Worm (Caenorhabditis elegans): ENCODE measurements around the gene F56A8.3.

Gene F56A8.3

DNA sequence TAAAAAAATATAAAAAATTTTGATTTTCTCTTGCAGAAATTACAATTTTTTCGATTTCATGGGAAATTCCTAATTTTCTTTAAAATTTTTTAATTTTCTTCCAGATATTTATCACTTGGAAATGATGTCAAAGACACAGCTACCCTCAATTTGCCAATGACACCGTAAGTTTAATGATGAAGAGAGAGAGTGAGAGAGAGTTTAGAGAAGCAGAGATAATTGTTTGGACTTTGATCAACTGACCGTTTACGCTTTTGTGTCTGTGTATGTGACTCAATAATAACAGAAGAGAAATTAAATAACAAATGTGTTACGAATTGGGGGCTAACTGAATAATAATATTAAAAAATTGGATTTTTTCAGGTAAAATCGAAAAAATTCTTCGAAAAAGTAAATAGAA, 53.9 kb downstream of the F56A8.3 start:
- peak; percentile 12 to 40 (median 27) for TF ChIP-seq dpl-1 (GFP tag; optimal IDR thresholded peaks at IDR 0.05)
- no peak for TF ChIP-seq mef-2 (tag; optimal IDR thresholded peaks at IDR 0.05)
- TF ChIP-seq nhr-77 (tag; optimal IDR thresholded peaks at IDR 0.05) = no peak
- TF ChIP-seq nhr-19 (GFP tag; conservative IDR thresholded peaks at IDR 0.05) = 0 out of 2 replicates have a peak, but pooled peaks have one; percentile 2
- TF ChIP-seq ztf-4 (tag; optimal IDR thresholded peaks at IDR 0.05) = no peak
- no peak for TF ChIP-seq nhr-237 (tag; optimal IDR thresholded peaks at IDR 0.05)
- TF ChIP-seq efl-1 (optimal IDR thresholded peaks at IDR 0.05) = peak in 1 of 2 experiments; percentile 11
- peak; percentile 45 to 95 for TF ChIP-seq efl-1 (GFP tag; optimal IDR thresholded peaks at IDR 0.05 in 1 of 2)
- peak; percentile 33 to 54 for TF ChIP-seq lin-35 (GFP tag; optimal IDR thresholded peaks at IDR 0.05)
- TF ChIP-seq blmp-1 (tag; optimal IDR thresholded peaks at IDR 0.05) = no peak
- peak; percentile 13 for TF ChIP-seq nhr-20 (tag; optimal IDR thresholded peaks at IDR 0.05)
- TF ChIP-seq vab-15 (tag; optimal IDR thresholded peaks at IDR 0.05) = no peak
- TF ChIP-seq sptf-1 (tag; optimal IDR thresholded peaks at IDR 0.05) = no peak
- no peak for TF ChIP-seq zag-1 (tag; optimal IDR thresholded peaks at IDR 0.05)
- TF ChIP-seq tbx-2 (tag; optimal IDR thresholded peaks at IDR 0.05) = no peak
- no peak for TF ChIP-seq efl-3 (GFP tag; optimal IDR thresholded peaks at IDR 0.05)
- TF ChIP-seq unc-98 (GFP tag; IDR thresholded peaks at IDR 0.05) = no peak
- TF ChIP-seq snu-23 (GFP tag; optimal IDR thresholded peaks at IDR 0.05) = peak; percentile 57
- no peak for TF ChIP-seq alr-1 (tag; optimal IDR thresholded peaks at IDR 0.05; ENCODE audit: borderline replicate concordance)
- no peak for TF ChIP-seq ceh-63 (GFP tag; optimal IDR thresholded peaks at IDR 0.05)
- TF ChIP-seq nhr-76 (tag; optimal IDR thresholded peaks at IDR 0.05) = no peak
- TF ChIP-seq fkh-8 (tag; optimal IDR thresholded peaks at IDR 0.05) = no peak
- TF ChIP-seq elt-2 (tag; optimal IDR thresholded peaks at IDR 0.05) = no peak
- peak; percentile 8 for TF ChIP-seq jun-1 (tag; optimal IDR thresholded peaks at IDR 0.05)
- TF ChIP-seq C16A3.4 (tag; optimal IDR thresholded peaks at IDR 0.05) = no peak
- TF ChIP-seq lin-14 (GFP tag; optimal IDR thresholded peaks at IDR 0.05) = no peak
- peak; percentile 31 for TF ChIP-seq mep-1 (tag; optimal IDR thresholded peaks at IDR 0.05)
- no peak for TF ChIP-seq zip-4 (GFP tag; optimal IDR thresholded peaks at IDR 0.05)
- no peak for TF ChIP-seq egl-27 (tag; optimal IDR thresholded peaks at IDR 0.05)
- no peak for TF ChIP-seq unc-130 (tag; optimal IDR thresholded peaks at IDR 0.05)
- no peak for TF ChIP-seq lir-3 (tag; optimal IDR thresholded peaks at IDR 0.05; ENCODE audit: poor library complexity)
- TF ChIP-seq elt-3 (tag; optimal IDR thresholded peaks at IDR 0.05) = no peak
- peak; percentile 35 for TF ChIP-seq nhr-71 (tag; optimal IDR thresholded peaks at IDR 0.05)
- TF ChIP-seq fos-1 (tag; optimal IDR thresholded peaks at IDR 0.05) = no peak
- TF ChIP-seq snpc-4 (tag; optimal IDR thresholded peaks at IDR 0.05) = peak; percentile 1
- no peak for TF ChIP-seq fkh-4 (tag; optimal IDR thresholded peaks at IDR 0.05; ENCODE audit: borderline replicate concordance)
- TF ChIP-seq lsy-2 (tag; optimal IDR thresholded peaks at IDR 0.05) = peak in 1 of 2 experiments; percentile 23
- no peak for TF ChIP-seq nhr-90 (tag; optimal IDR thresholded peaks at IDR 0.05; ENCODE audit: poor library complexity)
- TF ChIP-seq lin-39 (tag; optimal IDR thresholded peaks at IDR 0.05) = no peak
- TF ChIP-seq xbp-1 (tag; optimal IDR thresholded peaks at IDR 0.05) = no peak
- no peak for TF ChIP-seq nhr-84 (tag; optimal IDR thresholded peaks at IDR 0.05)
- TF ChIP-seq nhr-28 (tag; optimal IDR thresholded peaks at IDR 0.05) = no peak
